Worm (Caenorhabditis elegans) whole organism, L3 larva: ENCODE results near the gene F15B9.8.

Experiments used
- aly-2 ChIP-seq: fragments of 150-350 bp; optimal IDR thresholded peaks from 2 replicates; lab custom pipeline; 2014; ENCODE audit warnings: missing biosample characterization, missing genetic modification characterization
- ama-1 ChIP-seq: fragments of 150-350 bp; optimal IDR thresholded peaks from 2 replicates; lab custom pipeline; 2018
- fos-1 ChIP-seq: fragments of 150-350 bp; optimal IDR thresholded peaks from 2 replicates; lab custom pipeline; 2014; ENCODE audit warnings: missing biosample characterization, missing genetic modification characterization
- nhr-43 ChIP-seq: sonication (generic microtip); optimal IDR thresholded peaks from 2 replicates; lab custom pipeline; 2016; ENCODE audit warnings: mild to moderate bottlenecking, missing genetic modification characterization, missing compliant biosample characterization; ENCODE audit not compliant: poor library complexity, severe bottlenecking
- nhr-67 ChIP-seq: fragments of 150-350 bp; optimal IDR thresholded peaks from 2 replicates; lab custom pipeline; 2014; ENCODE audit warnings: missing biosample characterization, missing genetic modification characterization
- pqm-1 ChIP-seq: fragments of 150-350 bp; optimal IDR thresholded peaks from 2 replicates; lab custom pipeline; 2017; ENCODE audit warnings: missing biosample characterization, missing genetic modification characterization, inconsistent platforms
- unc-39 ChIP-seq: sonication (generic microtip); optimal IDR thresholded peaks from 4 replicates; lab custom pipeline; 2017; ENCODE audit warnings: missing biosample characterization, missing genetic modification characterization

- no peak for TF ChIP-seq aly-2 (tag; lab: Kevin White, UChicago)
- no peak for TF ChIP-seq nhr-43 (tag; lab: Kevin White, UChicago)
- no peak for TF ChIP-seq ama-1
- no peak for TF ChIP-seq unc-39 (tag; lab: Kevin White, UChicago)
- no peak for TF ChIP-seq pqm-1 (tag; lab: Kevin White, UChicago)
- TF ChIP-seq fos-1 (tag; lab: Kevin White, UChicago): no peak
- no peak for TF ChIP-seq nhr-67 (tag; lab: Kevin White, UChicago)
These were observed 21.2 kb upstream of the F15B9.8 start, which contains the start of gene R186.3 for ce11 chrV:12967110-12967509.
